Worm (Caenorhabditis elegans) whole organism, midembryonic: ENCODE results near the gene sgn-1.

Experiments used
- T22C8.4 ChIP-seq: fragments of 200-800 bp; sonication (Bioruptor generic); IDR thresholded peaks from 2 replicates; pipeline ENCODE4 v1.3.6; 2022; ENCODE audit warnings: missing genetic modification characterization, missing compliant biosample characterization
- cog-1 ChIP-seq: sonication (generic microtip); optimal IDR thresholded peaks from 2 replicates; lab custom pipeline; 2016; ENCODE audit warnings: missing genetic modification characterization, missing compliant biosample characterization
- flt-1 ChIP-seq: fragments of 200-800 bp; sonication (Bioruptor generic); IDR thresholded peaks from 2 replicates; pipeline ENCODE4 v1.3.6; 2022; ENCODE audit warnings: missing genetic modification characterization, missing compliant biosample characterization
- klf-2 ChIP-seq: fragments of 200-800 bp; sonication (Bioruptor generic); conservative IDR thresholded peaks from 2 replicates; pipeline ENCODE4 v1.3.6; 2022; ENCODE audit warnings: missing genetic modification reagents, missing genetic modification characterization, missing compliant biosample characterization
- tab-1 ChIP-seq: fragments of 200-800 bp; sonication (Bioruptor generic); IDR thresholded peaks from 2 replicates; pipeline ENCODE4 v1.3.6; 2022; ENCODE audit warnings: missing genetic modification characterization, missing compliant biosample characterization

DNA sequence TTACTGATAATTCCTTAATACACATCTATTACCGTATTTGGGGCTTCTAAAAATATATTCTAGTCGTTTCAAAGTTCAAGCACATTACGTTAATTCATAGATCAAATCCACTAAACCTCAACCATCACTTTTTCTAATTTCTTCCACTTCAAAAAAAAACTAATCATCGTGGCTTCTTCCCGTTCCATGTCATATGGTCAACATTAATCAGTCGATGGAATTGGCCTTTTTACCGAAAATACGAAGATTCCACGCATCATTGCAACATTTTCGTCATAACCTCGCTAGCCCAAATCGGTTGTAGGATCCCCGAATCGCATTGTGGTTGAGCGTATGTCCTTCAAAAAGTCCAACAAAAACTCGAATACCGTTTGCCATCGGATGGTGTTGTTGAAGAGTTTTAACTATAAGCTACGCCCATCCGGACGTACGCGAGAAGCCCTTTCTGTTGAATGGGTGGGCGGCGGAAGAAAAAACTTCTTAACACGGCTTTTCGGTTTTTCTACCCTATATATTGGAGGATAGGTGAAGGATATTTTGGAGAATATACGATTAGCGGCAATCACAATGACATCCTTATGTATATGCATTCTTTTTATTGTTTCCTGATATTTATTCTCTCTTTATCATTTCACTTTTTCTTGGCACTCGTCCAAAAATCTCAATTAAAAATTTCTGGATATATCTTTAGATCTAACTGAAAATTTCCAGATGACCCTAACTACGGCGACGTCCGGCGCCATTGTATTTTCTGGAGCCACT, 51.0 kb downstream of the sgn-1 start, which contains the start of gene rol-6:
- TF ChIP-seq cog-1 (tag; lab: Kevin White, UChicago) (no peak), klf-2 (GFP tag; lab: Robert Waterston, UW) (no peak), T22C8.4 (GFP tag; lab: Robert Waterston, UW) (no peak), tab-1 (no peak), flt-1 (GFP tag; lab: Robert Waterston, UW) (no peak)
